Worm (Caenorhabditis elegans): ENCODE measurements around the gene C05C9.1.

- TF ChIP-seq pha-4 (tag; optimal IDR thresholded peaks at IDR 0.05) = no peak
- TF ChIP-seq pax-1 (tag; optimal IDR thresholded peaks at IDR 0.05) = no peak
- no peak for TF ChIP-seq gmeb-2 (tag; optimal IDR thresholded peaks at IDR 0.05)
- TF ChIP-seq hlh-30 (tag; optimal IDR thresholded peaks at IDR 0.05; ENCODE audit: insufficient read depth) = no peak
- TF ChIP-seq ceh-9 (tag; optimal IDR thresholded peaks at IDR 0.05) = no peak
- TF ChIP-seq ceh-18 (tag; optimal IDR thresholded peaks at IDR 0.05) = no peak
- no peak for TF ChIP-seq ama-1 (optimal IDR thresholded peaks at IDR 0.05)
Observed at ce11 chrX:11178599-11178998, 18.0 kb downstream of the C05C9.1 start, which contains the start of gene gnrr-6.
